Fruit fly (Drosophila melanogaster) whole organism, embryonic: ENCODE measurements around the gene CG42763.
A peak's percentile ranks its signal among the peaks of the same experiment; 100 is the strongest.

Source experiments
- Adf1 ChIP-seq: fragments of 200-800 bp; sonication (Bioruptor generic); IDR thresholded peaks from 2 replicates; pipeline ENCODE4 v1.3.6; 2022; ENCODE audit warnings: missing biosample characterization, missing genetic modification characterization
- Asciz ChIP-seq: fragments of 200-800 bp; sonication (Bioruptor generic); optimal IDR thresholded peaks from 2 replicates; lab custom pipeline; 2017; ENCODE audit warnings: missing biosample characterization, mild to moderate bottlenecking, missing genetic modification characterization, missing genetic modification reagents
- CG10267 ChIP-seq: fragments of 200-800 bp; sonication (Bioruptor generic); optimal IDR thresholded peaks from 2 replicates; lab custom pipeline; 2018; ENCODE audit warnings: missing biosample characterization, mild to moderate bottlenecking, missing genetic modification characterization, moderate library complexity
- CG10431 ChIP-seq: fragments of 200-800 bp; sonication (Bioruptor generic); optimal IDR thresholded peaks from 3 replicates; lab custom pipeline; 2018; ENCODE audit warnings: missing biosample characterization, mild to moderate bottlenecking, missing genetic modification characterization
- CG10462 ChIP-seq: fragments of 200-800 bp; sonication (Bioruptor generic); optimal IDR thresholded peaks from 2 replicates; lab custom pipeline; 2016; ENCODE audit warnings: missing biosample characterization, missing genetic modification characterization
- CG12104 ChIP-seq: fragments of 200-800 bp; sonication (Bioruptor generic); optimal IDR thresholded peaks from 3 replicates; lab custom pipeline; 2016; ENCODE audit warnings: missing biosample characterization, missing genetic modification characterization
- CG13296 ChIP-seq: fragments of 200-800 bp; sonication (Bioruptor generic); optimal IDR thresholded peaks from 3 replicates; lab custom pipeline; 2018; ENCODE audit warnings: missing biosample characterization, mild to moderate bottlenecking, missing genetic modification characterization
- CG16815 ChIP-seq: fragments of 200-800 bp; sonication (Bioruptor generic); optimal IDR thresholded peaks from 3 replicates; lab custom pipeline; 2017; ENCODE audit warnings: missing biosample characterization, mild to moderate bottlenecking, missing genetic modification characterization
- CG17802 ChIP-seq: fragments of 200-800 bp; sonication (Bioruptor generic); optimal IDR thresholded peaks from 2 replicates; lab custom pipeline; 2018; ENCODE audit warnings: missing biosample characterization, mild to moderate bottlenecking, missing genetic modification characterization, moderate library complexity
- CG18599 ChIP-seq: fragments of 200-800 bp; sonication (Bioruptor generic); optimal IDR thresholded peaks from 3 replicates; lab custom pipeline; 2017; ENCODE audit warnings: missing biosample characterization, missing genetic modification characterization, mild to moderate bottlenecking, moderate library complexity, missing genetic modification reagents
- CG18619 ChIP-seq: fragments of 200-800 bp; sonication (Bioruptor generic); optimal IDR thresholded peaks from 3 replicates; lab custom pipeline; 2017; ENCODE audit warnings: missing biosample characterization, mild to moderate bottlenecking, missing genetic modification characterization
- CG2120 ChIP-seq: fragments of 200-800 bp; sonication (Bioruptor generic); optimal IDR thresholded peaks from 3 replicates; lab custom pipeline; 2016; ENCODE audit warnings: missing biosample characterization, missing genetic modification characterization
- CG34376 ChIP-seq: fragments of 200-800 bp; sonication (Bioruptor generic); optimal IDR thresholded peaks from 2 replicates; lab custom pipeline; 2018; ENCODE audit warnings: missing biosample characterization, mild to moderate bottlenecking, missing genetic modification characterization
- CG3726 ChIP-seq: fragments of 200-800 bp; sonication (Bioruptor generic); IDR thresholded peaks from 3 replicates; pipeline ENCODE4, ENCODE4 v1.3.6; 2022; ENCODE audit warnings: missing biosample characterization, missing genetic modification characterization
- CG6689 ChIP-seq: fragments of 200-800 bp; sonication (Bioruptor generic); IDR thresholded peaks from 2 replicates; pipeline ENCODE4 v1.3.6; 2022; ENCODE audit warnings: missing biosample characterization, missing genetic modification characterization
- CG7839 ChIP-seq: fragments of 200-800 bp; sonication (Bioruptor generic); optimal IDR thresholded peaks from 3 replicates; lab custom pipeline; 2018; ENCODE audit warnings: missing biosample characterization, mild to moderate bottlenecking, missing genetic modification characterization, moderate library complexity
- CG7928 ChIP-seq: fragments of 200-800 bp; sonication (Bioruptor generic); optimal IDR thresholded peaks from 2 replicates; lab custom pipeline; 2017; ENCODE audit warnings: missing biosample characterization, mild to moderate bottlenecking, missing genetic modification characterization
- CG8359 ChIP-seq: fragments of 200-800 bp; sonication (Bioruptor generic); optimal IDR thresholded peaks from 2 replicates; lab custom pipeline; 2017; ENCODE audit warnings: missing biosample characterization, mild to moderate bottlenecking, missing genetic modification characterization, borderline replicate concordance
- CG9876 ChIP-seq: fragments of 200-800 bp; sonication (Bioruptor generic); optimal IDR thresholded peaks from 2 replicates; lab custom pipeline; 2016; ENCODE audit warnings: missing biosample characterization, missing genetic modification characterization
- CkIIα-i1 ChIP-seq: fragments of 200-800 bp; sonication (Bioruptor generic); IDR thresholded peaks from 2 replicates; pipeline ENCODE4 v1.3.6; 2022; ENCODE audit warnings: missing biosample characterization, missing genetic modification characterization
- D ChIP-seq, 2 experiments: fragments of 200-800 bp in 1 of 2; fragments of >200 bp in 1 of 2; sonication (Bioruptor generic) in 1 of 2; optimal IDR thresholded peaks; 2 replicates in 1 of 2; 3 replicates in 1 of 2; lab custom pipeline; 2017; ENCODE audit warnings: mild to moderate bottlenecking in 1 of 2, missing biosample characterization in 1 of 2, missing genetic modification characterization in 1 of 2, missing genetic modification reagents in 1 of 2
- D19A ChIP-seq: fragments of 200-800 bp; optimal IDR thresholded peaks from 3 replicates; lab custom pipeline; 2019; ENCODE audit warnings: missing biosample characterization, mild to moderate bottlenecking, missing genetic modification characterization, moderate library complexity
- Dip2 ChIP-seq: fragments of 200-800 bp; sonication (Bioruptor generic); IDR thresholded peaks from 2 replicates; pipeline ENCODE4 v1.3.6; 2022; ENCODE audit warnings: missing biosample characterization, missing genetic modification characterization
- Eip74EF ChIP-seq, 2 experiments: fragments of 200-800 bp in 1 of 2; fragments of >200 bp in 1 of 2; sonication (Bioruptor generic) in 1 of 2; optimal IDR thresholded peaks; 2 replicates each; lab custom pipeline; 2017 to 2019; ENCODE audit warnings: missing biosample characterization in 2 of 2, missing genetic modification characterization in 2 of 2, mild to moderate bottlenecking in 1 of 2, moderate library complexity in 1 of 2
- H2.0 ChIP-seq: fragments of 200-800 bp; sonication (Bioruptor generic); IDR thresholded peaks from 2 replicates; pipeline ENCODE4 v1.3.6; 2022; ENCODE audit warnings: missing biosample characterization, missing genetic modification characterization
- HLH3B ChIP-seq: fragments of 200-800 bp; sonication (Bioruptor generic); IDR thresholded peaks from 2 replicates; pipeline ENCODE4 v1.3.6; 2022; ENCODE audit warnings: missing biosample characterization, missing genetic modification characterization
- HLHmδ ChIP-seq: fragments of 200-800 bp; sonication (Bioruptor generic); optimal IDR thresholded peaks from 2 replicates; lab custom pipeline; 2018; ENCODE audit warnings: missing biosample characterization, mild to moderate bottlenecking, missing genetic modification characterization, moderate library complexity
- Kr ChIP-seq: fragments of 200-800 bp; sonication (Bioruptor generic); optimal IDR thresholded peaks from 2 replicates; lab custom pipeline; 2017; ENCODE audit warnings: missing biosample characterization, mild to moderate bottlenecking, missing genetic modification characterization
- Med ChIP-seq: fragments of 200-800 bp; sonication (Bioruptor generic); peaks from one replicate; lab custom pipeline; 2016; ENCODE audit warnings: missing biosample characterization, missing genetic modification characterization, mild to moderate bottlenecking, inconsistent platforms, moderate library complexity
- Meics ChIP-seq: fragments of 200-800 bp; sonication (Bioruptor generic); optimal IDR thresholded peaks from 2 replicates; lab custom pipeline; 2017; ENCODE audit warnings: missing biosample characterization, mild to moderate bottlenecking, missing genetic modification characterization
- Nf-YC ChIP-seq: fragments of 200-800 bp; optimal IDR thresholded peaks from 3 replicates; lab custom pipeline; 2019; ENCODE audit warnings: missing biosample characterization, mild to moderate bottlenecking, missing genetic modification characterization, moderate library complexity
- Optix ChIP-seq: fragments of 200-800 bp; sonication (Bioruptor generic); IDR thresholded peaks from 3 replicates; pipeline ENCODE4 v1.3.6; 2022; ENCODE audit warnings: missing biosample characterization, missing genetic modification characterization
- Rx ChIP-seq: fragments of 200-800 bp; sonication (Bioruptor generic); IDR thresholded peaks from 2 replicates; pipeline ENCODE4 v1.3.6; 2022; ENCODE audit warnings: missing biosample characterization, missing genetic modification characterization
- Sox100B ChIP-seq: fragments of 200-800 bp; sonication (Bioruptor generic); optimal IDR thresholded peaks from 3 replicates; lab custom pipeline; 2018; ENCODE audit warnings: missing biosample characterization, mild to moderate bottlenecking, missing genetic modification characterization
- TFAM ChIP-seq: fragments of 200-800 bp; sonication (Bioruptor generic); optimal IDR thresholded peaks from 2 replicates; lab custom pipeline; 2017; ENCODE audit warnings: missing biosample characterization, missing genetic modification characterization, inconsistent platforms
- Usf ChIP-seq: fragments of 200-800 bp; sonication (Bioruptor generic); optimal IDR thresholded peaks from 2 replicates; lab custom pipeline; 2017; ENCODE audit warnings: missing genotype, missing biosample characterization, missing genetic modification characterization
- ase ChIP-seq: fragments of 200-800 bp; sonication (Bioruptor generic); IDR thresholded peaks from 3 replicates; pipeline ENCODE4 v1.3.6; 2022; ENCODE audit warnings: missing biosample characterization, missing genetic modification characterization
- btn ChIP-seq: fragments of 200-800 bp; sonication (Bioruptor generic); optimal IDR thresholded peaks from 2 replicates; lab custom pipeline; 2016; ENCODE audit warnings: missing biosample characterization, missing genetic modification characterization
- cad ChIP-seq: fragments of >200 bp; optimal IDR thresholded peaks from 2 replicates; lab custom pipeline; 2017; ENCODE audit warnings: missing biosample characterization, missing genetic modification characterization
- crol ChIP-seq: fragments of 200-800 bp; sonication (Bioruptor generic); IDR thresholded peaks from 2 replicates; pipeline ENCODE4 v1.3.6; 2022; ENCODE audit warnings: missing biosample characterization, missing genetic modification characterization
- gsb ChIP-seq: fragments of 200-800 bp; sonication (Bioruptor generic); IDR thresholded peaks from 2 replicates; pipeline ENCODE4 v1.3.6; 2022; ENCODE audit warnings: missing biosample characterization, missing genetic modification characterization
- ham ChIP-seq: fragments of 200-800 bp; sonication (Bioruptor generic); IDR thresholded peaks from 2 replicates; pipeline ENCODE4 v1.3.6; 2022; ENCODE audit warnings: missing biosample characterization, missing genetic modification characterization
- lov ChIP-seq, 2 experiments: fragments of 200-800 bp in 1 of 2; fragments of >200 bp in 1 of 2; sonication (Bioruptor generic) in 1 of 2; IDR thresholded peaks in 1 of 2; optimal IDR thresholded peaks in 1 of 2; 2 replicates in 1 of 2; 3 replicates in 1 of 2; pipeline versions ENCODE4 v1.3.6 to Lab custom; 2017 to 2022; ENCODE audit warnings: missing biosample characterization in 1 of 2, missing genetic modification characterization in 1 of 2
- nerfin-1 ChIP-seq: fragments of 200-800 bp; sonication (Bioruptor generic); optimal IDR thresholded peaks from 3 replicates; lab custom pipeline; 2019; ENCODE audit warnings: missing biosample characterization, mild to moderate bottlenecking, missing genetic modification characterization, moderate library complexity
- onecut ChIP-seq: fragments of 200-800 bp; sonication (Bioruptor generic); IDR thresholded peaks from 2 replicates; pipeline ENCODE4 v1.3.6; 2022; ENCODE audit warnings: missing biosample characterization, missing genetic modification characterization
- otp ChIP-seq: fragments of 200-800 bp; sonication (Bioruptor generic); IDR thresholded peaks from 3 replicates; pipeline ENCODE4, ENCODE4 v1.3.6; 2022; ENCODE audit warnings: missing biosample characterization, missing genetic modification characterization
- peb ChIP-seq: fragments of 200-800 bp; sonication (Bioruptor generic); IDR thresholded peaks from 2 replicates; pipeline ENCODE4 v1.3.6; 2022; ENCODE audit warnings: missing biosample characterization, missing genetic modification characterization
- zfh2 ChIP-seq: fragments of 200-800 bp; sonication (Bioruptor generic); optimal IDR thresholded peaks from 2 replicates; lab custom pipeline; 2016; ENCODE audit warnings: missing biosample characterization, missing genetic modification characterization

CG42763 gene

DNA sequence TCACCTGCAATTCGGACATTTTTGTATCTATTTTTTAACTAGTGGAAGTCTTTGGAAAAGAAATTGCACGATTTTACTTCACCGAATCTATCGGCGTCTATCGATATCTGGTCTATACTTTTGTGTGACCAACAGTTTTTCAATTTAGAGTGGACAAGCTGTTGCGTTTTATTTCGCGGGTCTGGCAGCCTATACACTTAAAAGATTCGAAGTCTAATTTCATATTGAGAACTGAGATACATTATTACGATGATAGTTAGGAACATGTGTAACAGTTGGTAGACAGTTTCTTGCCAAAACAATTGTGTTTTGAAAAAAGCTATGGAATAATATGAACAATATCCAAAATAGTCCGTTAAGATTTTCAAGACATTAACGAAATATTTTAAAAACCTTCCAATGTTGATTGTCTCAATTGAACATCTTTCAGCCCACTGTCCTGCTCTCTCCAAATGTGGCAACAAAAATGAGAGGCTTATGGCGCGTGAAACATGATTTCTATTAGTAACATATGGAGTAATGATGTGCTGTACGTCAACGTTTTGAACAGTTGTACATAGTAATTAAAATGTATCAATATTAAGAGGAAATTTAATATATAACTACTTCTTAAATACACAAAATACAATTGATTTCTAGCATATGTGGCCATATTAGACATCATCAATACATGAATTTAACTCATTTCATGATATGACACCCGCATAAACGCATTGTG, 17.6 kb upstream of the CG42763 start, which contains the start of gene Acbp1 (continued):
- peak; percentile 85 for TF ChIP-seq otp (GFP tag; lab: Robert Waterston, UW)
- TF ChIP-seq CG8359, result peak; percentile 89
- peak; percentile 84 for TF ChIP-seq TFAM (GFP tag; lab: Kevin White, UChicago)
- TF ChIP-seq CG34376, result peak; percentile 100
- peak; percentile 70; the same call in 2 of the 3 replicates for TF ChIP-seq CG3726
- peak; percentile 75 for TF ChIP-seq Adf1 (GFP tag; lab: Robert Waterston, UW)
- TF ChIP-seq HLHmδ, result no peak
- TF ChIP-seq cad (GFP tag; lab: Kevin White, UChicago), result no peak
- TF ChIP-seq ham (GFP tag; lab: Robert Waterston, UW), result peak; percentile 50; the same call in 1 of the 2 replicates
- peak; percentile 58; the same call in 1 of the 2 replicates for TF ChIP-seq peb (GFP tag; lab: Robert Waterston, UW)
- no peak for TF ChIP-seq lov (optimal IDR thresholded peaks at IDR 0.05; lab: Kevin White, UChicago)
- peak; percentile 76 for TF ChIP-seq lov (GFP tag; IDR thresholded peaks at IDR 0.05; lab: Robert Waterston, UW)
- TF ChIP-seq Asciz, result peak; percentile 97
- TF ChIP-seq H2.0 (GFP tag; lab: Robert Waterston, UW), result peak; percentile 76
- TF ChIP-seq nerfin-1 (tag; lab: Kevin White, UChicago), result peak; percentile 97
- TF ChIP-seq CkIIα-i1, result no peak
- peak; percentile 99 for TF ChIP-seq Med (GFP tag; lab: Kevin White, UChicago)
- TF ChIP-seq CG16815 (GFP tag; lab: Kevin White, UChicago), result peak; percentile 86
- peak; percentile 94 for TF ChIP-seq CG10431 (GFP tag; lab: Kevin White, UChicago)
- peak; percentile 68; the same call in 1 of the 3 replicates for TF ChIP-seq Optix
- peak; percentile 97 for TF ChIP-seq zfh2 (GFP tag; lab: Kevin White, UChicago)
- peak; percentile 90 for TF ChIP-seq ase (GFP tag; lab: Robert Waterston, UW)
- TF ChIP-seq CG18619, result peak; percentile 96
- peak; percentile 80 for TF ChIP-seq Rx (GFP tag; lab: Robert Waterston, UW)
- TF ChIP-seq CG17802, result peak; percentile 75
- TF ChIP-seq HLH3B (GFP tag; lab: Robert Waterston, UW), result peak; percentile 90
- peak; percentile 86 for TF ChIP-seq btn (GFP tag; lab: Kevin White, UChicago)
- peak; percentile 97 for TF ChIP-seq Meics (GFP tag; lab: Kevin White, UChicago)
- TF ChIP-seq crol, result no peak
- peak in 1 of 2 experiments; percentile 99 for TF ChIP-seq Eip74EF (GFP tag; optimal IDR thresholded peaks at IDR 0.05; lab: Kevin White, UChicago)
- peak; percentile 85 for TF ChIP-seq gsb (GFP tag; lab: Robert Waterston, UW)
- TF ChIP-seq Dip2 (GFP tag; lab: Robert Waterston, UW), result no peak
- peak; percentile 93 for TF ChIP-seq Nf-YC (tag; lab: Kevin White, UChicago)
- TF ChIP-seq CG6689, result peak; percentile 88
- TF ChIP-seq CG9876 (GFP tag; lab: Kevin White, UChicago), result peak; percentile 96
- TF ChIP-seq CG18599, result peak; percentile 99
- no peak for TF ChIP-seq D (optimal IDR thresholded peaks at IDR 0.05; lab: Kevin White, UChicago)
- TF ChIP-seq D (GFP tag; optimal IDR thresholded peaks at IDR 0.05; lab: Kevin White, UChicago), result peak; percentile 95
- peak; percentile 73 for TF ChIP-seq CG7928 (GFP tag; lab: Kevin White, UChicago)
- peak; percentile 91 for TF ChIP-seq CG12104 (GFP tag; lab: Kevin White, UChicago)
- TF ChIP-seq CG7839 (tag; lab: Kevin White, UChicago), result peak; percentile 97
- peak; percentile 92 for TF ChIP-seq Kr (GFP tag; lab: Kevin White, UChicago)
- TF ChIP-seq CG10267 (tag; lab: Kevin White, UChicago), result peak; percentile 98
- TF ChIP-seq CG13296, result peak; percentile 99
- TF ChIP-seq CG2120, result peak; percentile 98
- TF ChIP-seq onecut (GFP tag; lab: Robert Waterston, UW), result peak; percentile 88
- peak; percentile 97 for TF ChIP-seq D19A
- TF ChIP-seq CG10462 (GFP tag; lab: Kevin White, UChicago), result peak; percentile 88
- TF ChIP-seq Usf (GFP tag; lab: Kevin White, UChicago), result peak; percentile 86
- TF ChIP-seq Sox100B (GFP tag; lab: Kevin White, UChicago), result peak; percentile 97
